Worm (Caenorhabditis elegans) whole organism, L1 larva: ENCODE data around the gene ZK863.1.

Experiments
- C16A3.4 ChIP-seq: fragments of 150-350 bp; optimal IDR thresholded peaks from 2 replicates; lab custom pipeline; 2014; ENCODE audit warnings: missing biosample characterization, missing genetic modification characterization
- C34B4.2 ChIP-seq: sonication (generic microtip); optimal IDR thresholded peaks from 2 replicates; lab custom pipeline; 2017; ENCODE audit warnings: mild to moderate bottlenecking, missing genetic modification characterization, missing compliant biosample characterization
- Y116A8C.19 ChIP-seq: sonication (generic microtip); optimal IDR thresholded peaks from 2 replicates; lab custom pipeline; 2016; ENCODE audit warnings: missing compliant biosample characterization, missing genetic modification characterization, borderline replicate concordance
- aha-1 ChIP-seq: fragments of 150-350 bp; optimal IDR thresholded peaks from 2 replicates; lab custom pipeline; 2014; ENCODE audit warnings: missing biosample characterization, missing genetic modification characterization
- alr-1 ChIP-seq: fragments of 200-800 bp; sonication (Bioruptor generic); optimal IDR thresholded peaks from 2 replicates; lab custom pipeline; 2018; ENCODE audit warnings: borderline replicate concordance, mild to moderate bottlenecking, missing genetic modification characterization, missing compliant biosample characterization
- ama-1 ChIP-seq: fragments of 150-350 bp; optimal IDR thresholded peaks from 2 replicates; lab custom pipeline; 2014
- ceh-8 ChIP-seq: fragments of 200-800 bp; sonication (Bioruptor generic); optimal IDR thresholded peaks from 2 replicates; lab custom pipeline; 2018; ENCODE audit warnings: mild to moderate bottlenecking, missing genetic modification characterization, moderate library complexity, missing compliant biosample characterization
- ceh-82 ChIP-seq, 3 experiments: fragments of 150-350 bp in 1 of 3; sonication (generic microtip) in 2 of 3; optimal IDR thresholded peaks; 2 replicates each; lab custom pipeline; 2014 to 2017; ENCODE audit warnings: missing biosample characterization in 3 of 3, missing genetic modification characterization in 3 of 3
- ceh-88 ChIP-seq: fragments of 200-800 bp; sonication (Bioruptor generic); IDR thresholded peaks from 2 replicates; pipeline ENCODE4 v1.3.6; 2022; ENCODE audit warnings: missing genetic modification characterization, missing compliant biosample characterization
- ceh-90 ChIP-seq: sonication (generic microtip); optimal IDR thresholded peaks from 2 replicates; lab custom pipeline; 2016; ENCODE audit warnings: missing genetic modification characterization, missing compliant biosample characterization
- efl-1 ChIP-seq, 4 experiments: fragments of 150-350 bp; optimal IDR thresholded peaks in 3 of 4; peaks in 1 of 4; 1 replicate in 1 of 4; 2 replicates in 3 of 4; lab custom pipeline; 2014; ENCODE audit warnings: missing biosample characterization in 2 of 4, missing genetic modification characterization in 2 of 4, missing genetic modification reagents in 2 of 4
- efl-3 ChIP-seq: fragments of 200-800 bp; sonication (Bioruptor generic); optimal IDR thresholded peaks from 2 replicates; lab custom pipeline; 2018; ENCODE audit warnings: mild to moderate bottlenecking, missing genetic modification characterization, missing compliant biosample characterization
- egl-13 ChIP-seq: sonication (generic microtip); optimal IDR thresholded peaks from 2 replicates; lab custom pipeline; 2016; ENCODE audit warnings: missing genotype, missing genetic modification reagents, missing genetic modification characterization, missing compliant biosample characterization
- elt-3 ChIP-seq, 6 experiments: fragments of 150-350 bp in 1 of 6; sonication (generic microtip); optimal IDR thresholded peaks; 2 replicates each; lab custom pipeline; 2017 to 2018; ENCODE audit warnings: missing biosample characterization in 6 of 6, missing genetic modification characterization in 6 of 6, inconsistent platforms in 1 of 6
- ets-5 ChIP-seq: fragments of 200-800 bp; sonication (Bioruptor generic); IDR thresholded peaks from 2 replicates; pipeline ENCODE4 v1.3.6; 2022; ENCODE audit warnings: missing genetic modification characterization, missing compliant biosample characterization
- fkh-8 ChIP-seq: sonication (generic microtip); optimal IDR thresholded peaks from 2 replicates; lab custom pipeline; 2016; ENCODE audit warnings: mild to moderate bottlenecking, missing genetic modification characterization, missing compliant biosample characterization
- fos-1 ChIP-seq: fragments of 150-350 bp; optimal IDR thresholded peaks from 2 replicates; lab custom pipeline; 2014; ENCODE audit warnings: missing biosample characterization, missing genetic modification characterization
- hlh-17 ChIP-seq: fragments of 200-800 bp; sonication (Bioruptor generic); optimal IDR thresholded peaks from 2 replicates; lab custom pipeline; 2018; ENCODE audit warnings: missing genetic modification characterization, mild to moderate bottlenecking, missing compliant biosample characterization, moderate library complexity, borderline replicate concordance
- irx-1 ChIP-seq: sonication (generic microtip); optimal IDR thresholded peaks from 2 replicates; lab custom pipeline; 2016; ENCODE audit warnings: missing genetic modification characterization, missing compliant biosample characterization
- isw-1 ChIP-seq: fragments of 200-800 bp; sonication (Bioruptor generic); IDR thresholded peaks from 2 replicates; pipeline ENCODE4 v1.3.6; 2022; ENCODE audit warnings: missing genetic modification characterization, missing compliant biosample characterization
- jun-1 ChIP-seq: fragments of 150-350 bp; optimal IDR thresholded peaks from 2 replicates; lab custom pipeline; 2014; ENCODE audit warnings: missing biosample characterization, missing genetic modification reagents, missing genetic modification characterization
- lin-14 ChIP-seq: fragments of 200-800 bp; sonication (Bioruptor generic); optimal IDR thresholded peaks from 2 replicates; lab custom pipeline; 2018; ENCODE audit warnings: mild to moderate bottlenecking, missing genetic modification characterization, moderate library complexity, missing compliant biosample characterization
- lin-35 ChIP-seq, 2 experiments: fragments of 150-350 bp; optimal IDR thresholded peaks; 2 replicates each; lab custom pipeline; 2014; ENCODE audit warnings: missing biosample characterization in 2 of 2, missing genetic modification characterization in 2 of 2, missing genetic modification reagents in 2 of 2
- lir-3 ChIP-seq: sonication (generic microtip); optimal IDR thresholded peaks from 2 replicates; lab custom pipeline; 2016; ENCODE audit warnings: mild to moderate bottlenecking, missing genetic modification characterization, moderate library complexity, missing compliant biosample characterization; ENCODE audit not compliant: poor library complexity
- lsy-2 ChIP-seq, 2 experiments: fragments of 150-350 bp; optimal IDR thresholded peaks; 2 replicates each; lab custom pipeline; 2014; ENCODE audit warnings: missing biosample characterization in 2 of 2, missing genetic modification characterization in 2 of 2
- mab-9 ChIP-seq: fragments of 200-800 bp; sonication (Bioruptor generic); IDR thresholded peaks from 2 replicates; pipeline ENCODE4 v1.3.6; 2022; ENCODE audit warnings: missing genetic modification reagents, missing genetic modification characterization, missing compliant biosample characterization
- mef-2 ChIP-seq: fragments of 150-350 bp; optimal IDR thresholded peaks from 2 replicates; lab custom pipeline; 2014; ENCODE audit warnings: missing biosample characterization, missing genetic modification characterization
- mep-1 ChIP-seq: fragments of 150-350 bp; optimal IDR thresholded peaks from 2 replicates; lab custom pipeline; 2014; ENCODE audit warnings: missing biosample characterization, missing genetic modification characterization
- nhr-12 ChIP-seq: sonication (generic microtip); optimal IDR thresholded peaks from 2 replicates; lab custom pipeline; 2017; ENCODE audit warnings: missing biosample characterization, missing genetic modification characterization
- nhr-19 ChIP-seq: fragments of 200-800 bp; sonication (Bioruptor generic); conservative IDR thresholded peaks from 2 replicates; pipeline ENCODE4 v1.3.6; 2022; ENCODE audit warnings: missing genetic modification characterization, missing compliant biosample characterization
- nhr-20 ChIP-seq: sonication (generic microtip); optimal IDR thresholded peaks from 2 replicates; lab custom pipeline; 2016; ENCODE audit warnings: mild to moderate bottlenecking, missing genetic modification characterization, missing compliant biosample characterization
- nhr-47 ChIP-seq: sonication (generic microtip); optimal IDR thresholded peaks from 2 replicates; lab custom pipeline; 2016; ENCODE audit warnings: mild to moderate bottlenecking, missing genetic modification characterization, moderate library complexity, missing compliant biosample characterization
- nhr-71 ChIP-seq: sonication (generic microtip); optimal IDR thresholded peaks from 2 replicates; lab custom pipeline; 2016; ENCODE audit warnings: mild to moderate bottlenecking, missing genetic modification characterization, moderate library complexity, missing compliant biosample characterization
- nhr-77 ChIP-seq: fragments of 150-350 bp; optimal IDR thresholded peaks from 2 replicates; lab custom pipeline; 2014; ENCODE audit warnings: missing biosample characterization, missing genetic modification characterization
- nhr-90 ChIP-seq: sonication (generic microtip); optimal IDR thresholded peaks from 2 replicates; lab custom pipeline; 2016; ENCODE audit warnings: mild to moderate bottlenecking, missing genetic modification characterization, missing compliant biosample characterization; ENCODE audit not compliant: poor library complexity
- pag-3 ChIP-seq: sonication (generic microtip); optimal IDR thresholded peaks from 2 replicates; lab custom pipeline; 2017; ENCODE audit warnings: missing genetic modification characterization, mild to moderate bottlenecking, missing compliant biosample characterization, antibody characterized with exemption, borderline replicate concordance; ENCODE audit not compliant: insufficient read depth
- pax-3 ChIP-seq: fragments of 200-800 bp; sonication (Bioruptor generic); optimal IDR thresholded peaks from 2 replicates; lab custom pipeline; 2018; ENCODE audit warnings: mild to moderate bottlenecking, missing genetic modification characterization, moderate library complexity, missing compliant biosample characterization
- pqm-1 ChIP-seq: sonication (generic microtip); optimal IDR thresholded peaks from 3 replicates; lab custom pipeline; 2017; ENCODE audit warnings: missing biosample characterization, missing genetic modification characterization
- skn-1 ChIP-seq: fragments of 150-350 bp; optimal IDR thresholded peaks from 2 replicates; lab custom pipeline; 2014; ENCODE audit warnings: missing biosample characterization, missing genetic modification characterization
- snu-23 ChIP-seq: sonication (generic microtip); optimal IDR thresholded peaks from 2 replicates; lab custom pipeline; 2016; ENCODE audit warnings: missing genetic modification characterization, missing compliant biosample characterization
- sptf-1 ChIP-seq: fragments of 150-350 bp; optimal IDR thresholded peaks from 2 replicates; lab custom pipeline; 2014; ENCODE audit warnings: missing biosample characterization, missing genetic modification characterization
- unc-30 ChIP-seq: sonication (generic microtip); optimal IDR thresholded peaks from 2 replicates; lab custom pipeline; 2017; ENCODE audit warnings: missing biosample characterization, missing genetic modification characterization
- unc-62 ChIP-seq: fragments of 150-350 bp; optimal IDR thresholded peaks from 2 replicates; lab custom pipeline; 2014; ENCODE audit warnings: missing biosample characterization, missing genetic modification reagents, missing genetic modification characterization
- unc-86 ChIP-seq: sonication (generic microtip); optimal IDR thresholded peaks from 2 replicates; lab custom pipeline; 2016; ENCODE audit warnings: missing genetic modification characterization, missing compliant biosample characterization
- vab-15 ChIP-seq: sonication (generic microtip); optimal IDR thresholded peaks from 2 replicates; lab custom pipeline; 2017; ENCODE audit warnings: missing genotype, mild to moderate bottlenecking, missing genetic modification characterization, missing compliant biosample characterization
- xbp-1 ChIP-seq: sonication (generic microtip); optimal IDR thresholded peaks from 2 replicates; lab custom pipeline; 2016; ENCODE audit warnings: missing genetic modification characterization, missing compliant biosample characterization
- zag-1 ChIP-seq: fragments of 150-350 bp; optimal IDR thresholded peaks from 2 replicates; lab custom pipeline; 2014; ENCODE audit warnings: missing biosample characterization, missing genetic modification characterization
- ztf-11 ChIP-seq, 2 experiments: sonication (generic microtip); optimal IDR thresholded peaks; 2 replicates each; lab custom pipeline; 2016 to 2017; ENCODE audit warnings: missing genetic modification characterization in 2 of 2, missing biosample characterization in 1 of 2, missing compliant biosample characterization in 1 of 2

Gene ZK863.1

DNA sequence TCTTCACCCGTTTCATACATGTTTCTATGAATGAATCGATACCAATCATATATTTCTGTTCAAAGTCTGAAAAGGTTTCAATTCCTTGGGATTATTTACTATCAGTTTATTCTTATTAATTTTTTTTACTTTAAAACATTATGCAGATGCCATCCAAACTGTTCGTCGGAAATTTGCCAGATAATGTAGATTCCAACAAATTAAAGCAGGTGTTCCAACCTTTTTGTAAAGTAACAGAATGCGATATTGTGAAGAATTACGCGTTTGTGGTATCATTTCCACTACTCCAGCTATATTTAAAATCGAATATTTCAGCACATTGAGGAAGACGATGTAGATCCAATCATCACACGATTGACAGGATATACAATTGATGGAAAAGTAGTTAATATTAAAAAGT is 22.1 kb upstream of the ZK863.1 start, which contains the start of gene rnp-1:
Gene rnp-1, plus strand, starts transcription at position 145 of the 400 bp plus-strand sequence.
- TF ChIP-seq efl-1 (optimal IDR thresholded peaks at IDR 0.05; lab: Kevin White, UChicago) (no peak), efl-1 (GFP tag; optimal IDR thresholded peaks at IDR 0.05 in 1 of 2; lab: Kevin White, UChicago) (peak in 1 of 2 experiments; percentile 21), zag-1 (tag; lab: Kevin White, UChicago) (no peak), pax-3 (tag; lab: Kevin White, UChicago) (peak; percentile 5), nhr-71 (tag; lab: Kevin White, UChicago) (peak; percentile 16)

DNA sequence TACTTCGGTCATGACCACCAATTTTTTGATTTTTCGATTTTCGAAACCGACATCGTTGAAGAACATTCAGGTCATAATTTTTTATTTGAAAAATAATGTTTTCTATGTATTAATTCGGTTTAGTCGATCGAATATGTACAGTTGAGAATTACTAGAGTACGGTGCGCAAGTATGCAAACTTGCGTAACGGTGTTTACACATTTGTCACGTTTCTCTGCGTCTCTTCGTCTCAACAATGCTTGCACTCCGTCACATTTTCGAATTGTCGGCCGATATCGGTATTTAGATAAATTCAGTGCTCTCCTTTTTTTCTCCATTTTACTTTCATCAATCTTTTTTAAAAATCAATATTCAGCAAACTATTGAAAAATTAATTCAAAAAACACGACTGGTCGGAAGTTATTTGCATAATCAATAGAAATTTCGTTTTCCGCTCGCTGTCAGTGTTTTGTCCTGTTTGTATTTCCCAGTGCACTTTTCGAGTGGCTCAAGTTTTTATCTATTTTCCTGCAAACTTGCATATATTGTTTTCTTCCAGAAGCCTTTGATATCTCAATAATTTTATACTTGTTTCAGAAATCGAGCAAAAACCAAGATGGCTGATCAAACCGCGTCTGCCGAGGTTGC is 21.0 kb upstream of the ZK863.1 start, which contains the start of gene dpy-30:
Gene dpy-30, plus strand, starts transcription at position 577 of the 627 bp plus-strand sequence.
- no peak for TF ChIP-seq ceh-88 (GFP tag; lab: Robert Waterston, UW)
- TF ChIP-seq mab-9 (GFP tag; lab: Robert Waterston, UW): no peak
- peak; percentile 79 for TF ChIP-seq snu-23 (GFP tag; lab: Kevin White, UChicago)
- TF ChIP-seq unc-62 (GFP tag; lab: Kevin White, UChicago): no peak
- peak; percentile 59; the same call in 1 of the 2 replicates for TF ChIP-seq nhr-19 (GFP tag; lab: Robert Waterston, UW)
- peak; percentile 79 to 84 for TF ChIP-seq efl-1 (optimal IDR thresholded peaks at IDR 0.05; lab: Kevin White, UChicago)
- peak; percentile 80 to 98 for TF ChIP-seq efl-1 (GFP tag; optimal IDR thresholded peaks at IDR 0.05 in 1 of 2; lab: Kevin White, UChicago)
- TF ChIP-seq ama-1 (lab: Kevin White, UChicago): peak; percentile 65
- TF ChIP-seq ztf-11 (tag; optimal IDR thresholded peaks at IDR 0.05; lab: Kevin White, UChicago): peak in 1 of 2 experiments; percentile 19
- TF ChIP-seq C16A3.4 (tag; lab: Kevin White, UChicago): peak; percentile 64
- peak; percentile 72 for TF ChIP-seq nhr-47 (tag; lab: Kevin White, UChicago)
- peak; percentile 75 for TF ChIP-seq nhr-20
- TF ChIP-seq lin-14 (GFP tag; lab: Kevin White, UChicago): peak; percentile 68
- TF ChIP-seq nhr-12 (tag; lab: Kevin White, UChicago): no peak
- TF ChIP-seq pag-3 (tag; lab: Kevin White, UChicago): no peak
- TF ChIP-seq hlh-17 (GFP tag; lab: Kevin White, UChicago): no peak
- TF ChIP-seq mef-2 (tag; lab: Kevin White, UChicago): no peak
- TF ChIP-seq C34B4.2 (tag; lab: Kevin White, UChicago): no peak
- TF ChIP-seq jun-1: peak; percentile 7
- TF ChIP-seq irx-1 (tag; lab: Kevin White, UChicago): peak; percentile 31
- TF ChIP-seq nhr-77 (tag; lab: Kevin White, UChicago): peak; percentile 41
- TF ChIP-seq lsy-2 (tag; optimal IDR thresholded peaks at IDR 0.05; lab: Kevin White, UChicago): peak; percentile 94 to 98
- TF ChIP-seq alr-1: no peak
- peak; percentile 41 for TF ChIP-seq isw-1 (GFP tag; lab: Robert Waterston, UW)
- TF ChIP-seq ceh-8: peak; percentile 31
- TF ChIP-seq lin-35 (GFP tag; optimal IDR thresholded peaks at IDR 0.05; lab: Kevin White, UChicago): peak; percentile 79 to 87
- peak; percentile 29 for TF ChIP-seq lir-3 (tag; lab: Kevin White, UChicago)
- TF ChIP-seq unc-86 (tag; lab: Kevin White, UChicago): peak; percentile 49
- no peak for TF ChIP-seq vab-15 (tag; lab: Kevin White, UChicago)
- TF ChIP-seq xbp-1 (tag; lab: Kevin White, UChicago): peak; percentile 59
- TF ChIP-seq elt-3 (tag; optimal IDR thresholded peaks at IDR 0.05; lab: Kevin White, UChicago): peak in 2 of 6 experiments; percentile 10 to 22
- TF ChIP-seq pqm-1 (tag; lab: Kevin White, UChicago): no peak
- TF ChIP-seq mep-1: peak; percentile 88
- no peak for TF ChIP-seq skn-1 (tag; lab: Kevin White, UChicago)
- TF ChIP-seq ets-5 (GFP tag; lab: Robert Waterston, UW): no peak
- peak; percentile 27 to 54 (median 45) for TF ChIP-seq ceh-82 (tag; optimal IDR thresholded peaks at IDR 0.05; lab: Kevin White, UChicago)
- TF ChIP-seq efl-3 (GFP tag; lab: Kevin White, UChicago): no peak
- TF ChIP-seq unc-30 (tag; lab: Kevin White, UChicago): no peak
- no peak for TF ChIP-seq sptf-1 (tag; lab: Kevin White, UChicago)
- TF ChIP-seq Y116A8C.19 (tag; lab: Kevin White, UChicago): no peak
- TF ChIP-seq fos-1: peak; percentile 7
- TF ChIP-seq egl-13 (tag; lab: Kevin White, UChicago): peak; percentile 37
- TF ChIP-seq fkh-8: peak; percentile 31
- peak; percentile 59 for TF ChIP-seq nhr-90 (tag; lab: Kevin White, UChicago)
- TF ChIP-seq aha-1 (tag; lab: Kevin White, UChicago): no peak
- no peak for TF ChIP-seq ceh-90
